Worm (Caenorhabditis elegans) whole organism, L1 larva: ENCODE measurements around the gene eas-1.

ENCODE experiments used
- C04F5.9 ChIP-seq: sonication (generic microtip); optimal IDR thresholded peaks from 2 replicates; lab custom pipeline; 2016; ENCODE audit warnings: missing genetic modification characterization, missing compliant biosample characterization
- C16A3.4 ChIP-seq: fragments of 150-350 bp; optimal IDR thresholded peaks from 2 replicates; lab custom pipeline; 2014; ENCODE audit warnings: missing biosample characterization, missing genetic modification characterization
- C34B4.2 ChIP-seq: sonication (generic microtip); optimal IDR thresholded peaks from 2 replicates; lab custom pipeline; 2017; ENCODE audit warnings: mild to moderate bottlenecking, missing genetic modification characterization, missing compliant biosample characterization
- alr-1 ChIP-seq: fragments of 200-800 bp; sonication (Bioruptor generic); optimal IDR thresholded peaks from 2 replicates; lab custom pipeline; 2018; ENCODE audit warnings: borderline replicate concordance, mild to moderate bottlenecking, missing genetic modification characterization, missing compliant biosample characterization
- blmp-1 ChIP-seq: fragments of 150-350 bp; optimal IDR thresholded peaks from 2 replicates; lab custom pipeline; 2014; ENCODE audit warnings: missing biosample characterization, missing genetic modification characterization
- ceh-8 ChIP-seq: fragments of 200-800 bp; sonication (Bioruptor generic); optimal IDR thresholded peaks from 2 replicates; lab custom pipeline; 2018; ENCODE audit warnings: mild to moderate bottlenecking, missing genetic modification characterization, moderate library complexity, missing compliant biosample characterization
- ceh-82 ChIP-seq, 3 experiments: fragments of 150-350 bp in 1 of 3; sonication (generic microtip) in 2 of 3; optimal IDR thresholded peaks; 2 replicates each; lab custom pipeline; 2014 to 2017; ENCODE audit warnings: missing biosample characterization in 3 of 3, missing genetic modification characterization in 3 of 3
- ceh-88 ChIP-seq: fragments of 200-800 bp; sonication (Bioruptor generic); IDR thresholded peaks from 2 replicates; pipeline ENCODE4 v1.3.6; 2022; ENCODE audit warnings: missing genetic modification characterization, missing compliant biosample characterization
- ceh-90 ChIP-seq: sonication (generic microtip); optimal IDR thresholded peaks from 2 replicates; lab custom pipeline; 2016; ENCODE audit warnings: missing genetic modification characterization, missing compliant biosample characterization
- efl-1 ChIP-seq, 4 experiments: fragments of 150-350 bp; optimal IDR thresholded peaks in 3 of 4; peaks in 1 of 4; 1 replicate in 1 of 4; 2 replicates in 3 of 4; lab custom pipeline; 2014; ENCODE audit warnings: missing biosample characterization in 2 of 4, missing genetic modification characterization in 2 of 4, missing genetic modification reagents in 2 of 4
- efl-3 ChIP-seq: fragments of 200-800 bp; sonication (Bioruptor generic); optimal IDR thresholded peaks from 2 replicates; lab custom pipeline; 2018; ENCODE audit warnings: mild to moderate bottlenecking, missing genetic modification characterization, missing compliant biosample characterization
- egl-13 ChIP-seq: sonication (generic microtip); optimal IDR thresholded peaks from 2 replicates; lab custom pipeline; 2016; ENCODE audit warnings: missing genotype, missing genetic modification reagents, missing genetic modification characterization, missing compliant biosample characterization
- egl-27 ChIP-seq, 2 experiments: fragments of 150-350 bp in 1 of 2; sonication (generic microtip); optimal IDR thresholded peaks; 3 replicates each; lab custom pipeline; 2017 to 2018; ENCODE audit warnings: missing biosample characterization in 2 of 2, missing genetic modification characterization in 2 of 2, missing genetic modification reagents in 2 of 2
- elt-2 ChIP-seq: sonication (generic microtip); optimal IDR thresholded peaks from 2 replicates; lab custom pipeline; 2016; ENCODE audit warnings: missing genetic modification characterization, mild to moderate bottlenecking, inconsistent platforms, missing compliant biosample characterization, missing genetic modification reagents
- elt-3 ChIP-seq, 6 experiments: fragments of 150-350 bp in 1 of 6; sonication (generic microtip); optimal IDR thresholded peaks; 2 replicates each; lab custom pipeline; 2017 to 2018; ENCODE audit warnings: missing biosample characterization in 6 of 6, missing genetic modification characterization in 6 of 6, inconsistent platforms in 1 of 6
- fkh-10 ChIP-seq: sonication (generic microtip); optimal IDR thresholded peaks from 2 replicates; lab custom pipeline; 2017; ENCODE audit warnings: missing biosample characterization, missing genetic modification reagents, missing genetic modification characterization
- fkh-8 ChIP-seq: sonication (generic microtip); optimal IDR thresholded peaks from 2 replicates; lab custom pipeline; 2016; ENCODE audit warnings: mild to moderate bottlenecking, missing genetic modification characterization, missing compliant biosample characterization
- grh-1 ChIP-seq: fragments of 200-800 bp; sonication (Bioruptor generic); IDR thresholded peaks from 2 replicates; pipeline ENCODE4 v1.3.6; 2022; ENCODE audit warnings: missing genetic modification reagents, missing genetic modification characterization, missing compliant biosample characterization
- hlh-4 ChIP-seq: sonication (generic microtip); optimal IDR thresholded peaks from 2 replicates; lab custom pipeline; 2016; ENCODE audit warnings: mild to moderate bottlenecking, missing genetic modification characterization, missing compliant biosample characterization
- isw-1 ChIP-seq: fragments of 200-800 bp; sonication (Bioruptor generic); IDR thresholded peaks from 2 replicates; pipeline ENCODE4 v1.3.6; 2022; ENCODE audit warnings: missing genetic modification characterization, missing compliant biosample characterization
- jun-1 ChIP-seq: fragments of 150-350 bp; optimal IDR thresholded peaks from 2 replicates; lab custom pipeline; 2014; ENCODE audit warnings: missing biosample characterization, missing genetic modification reagents, missing genetic modification characterization
- lin-14 ChIP-seq: fragments of 200-800 bp; sonication (Bioruptor generic); optimal IDR thresholded peaks from 2 replicates; lab custom pipeline; 2018; ENCODE audit warnings: mild to moderate bottlenecking, missing genetic modification characterization, moderate library complexity, missing compliant biosample characterization
- lin-15B ChIP-seq: fragments of 150-350 bp; sonication (generic microtip); optimal IDR thresholded peaks from 3 replicates; lab custom pipeline; 2014; ENCODE audit warnings: missing biosample characterization, missing genetic modification characterization
- lsy-2 ChIP-seq, 2 experiments: fragments of 150-350 bp; optimal IDR thresholded peaks; 2 replicates each; lab custom pipeline; 2014; ENCODE audit warnings: missing biosample characterization in 2 of 2, missing genetic modification characterization in 2 of 2
- mab-9 ChIP-seq: fragments of 200-800 bp; sonication (Bioruptor generic); IDR thresholded peaks from 2 replicates; pipeline ENCODE4 v1.3.6; 2022; ENCODE audit warnings: missing genetic modification reagents, missing genetic modification characterization, missing compliant biosample characterization
- mdl-1 ChIP-seq, 2 experiments: fragments of 150-350 bp; optimal IDR thresholded peaks; 2 replicates each; lab custom pipeline; 2014 to 2017; ENCODE audit warnings: missing biosample characterization in 2 of 2, missing genetic modification characterization in 2 of 2, inconsistent platforms in 1 of 2
- mef-2 ChIP-seq: fragments of 150-350 bp; optimal IDR thresholded peaks from 2 replicates; lab custom pipeline; 2014; ENCODE audit warnings: missing biosample characterization, missing genetic modification characterization
- nhr-237 ChIP-seq: fragments of 150-350 bp; optimal IDR thresholded peaks from 2 replicates; lab custom pipeline; 2014; ENCODE audit warnings: missing biosample characterization, missing genetic modification characterization
- nhr-28 ChIP-seq: fragments of 150-350 bp; optimal IDR thresholded peaks from 2 replicates; lab custom pipeline; 2014; ENCODE audit warnings: missing biosample characterization, missing genetic modification characterization
- nhr-47 ChIP-seq: sonication (generic microtip); optimal IDR thresholded peaks from 2 replicates; lab custom pipeline; 2016; ENCODE audit warnings: mild to moderate bottlenecking, missing genetic modification characterization, moderate library complexity, missing compliant biosample characterization
- nhr-71 ChIP-seq: sonication (generic microtip); optimal IDR thresholded peaks from 2 replicates; lab custom pipeline; 2016; ENCODE audit warnings: mild to moderate bottlenecking, missing genetic modification characterization, moderate library complexity, missing compliant biosample characterization
- nhr-77 ChIP-seq: fragments of 150-350 bp; optimal IDR thresholded peaks from 2 replicates; lab custom pipeline; 2014; ENCODE audit warnings: missing biosample characterization, missing genetic modification characterization
- nhr-90 ChIP-seq: sonication (generic microtip); optimal IDR thresholded peaks from 2 replicates; lab custom pipeline; 2016; ENCODE audit warnings: mild to moderate bottlenecking, missing genetic modification characterization, missing compliant biosample characterization; ENCODE audit not compliant: poor library complexity
- pag-3 ChIP-seq: sonication (generic microtip); optimal IDR thresholded peaks from 2 replicates; lab custom pipeline; 2017; ENCODE audit warnings: missing genetic modification characterization, mild to moderate bottlenecking, missing compliant biosample characterization, antibody characterized with exemption, borderline replicate concordance; ENCODE audit not compliant: insufficient read depth
- pax-3 ChIP-seq: fragments of 200-800 bp; sonication (Bioruptor generic); optimal IDR thresholded peaks from 2 replicates; lab custom pipeline; 2018; ENCODE audit warnings: mild to moderate bottlenecking, missing genetic modification characterization, moderate library complexity, missing compliant biosample characterization
- pqm-1 ChIP-seq: sonication (generic microtip); optimal IDR thresholded peaks from 3 replicates; lab custom pipeline; 2017; ENCODE audit warnings: missing biosample characterization, missing genetic modification characterization
- skn-1 ChIP-seq: fragments of 150-350 bp; optimal IDR thresholded peaks from 2 replicates; lab custom pipeline; 2014; ENCODE audit warnings: missing biosample characterization, missing genetic modification characterization
- snu-23 ChIP-seq: sonication (generic microtip); optimal IDR thresholded peaks from 2 replicates; lab custom pipeline; 2016; ENCODE audit warnings: missing genetic modification characterization, missing compliant biosample characterization
- sup-37 ChIP-seq: fragments of 200-800 bp; sonication (Bioruptor generic); optimal IDR thresholded peaks from 2 replicates; lab custom pipeline; 2018; ENCODE audit warnings: mild to moderate bottlenecking, missing genetic modification characterization, missing compliant biosample characterization
- swsn-7 ChIP-seq: sonication (generic microtip); optimal IDR thresholded peaks from 2 replicates; lab custom pipeline; 2016; ENCODE audit warnings: missing genetic modification characterization, missing compliant biosample characterization
- tbx-2 ChIP-seq: sonication (generic microtip); optimal IDR thresholded peaks from 2 replicates; lab custom pipeline; 2016; ENCODE audit warnings: missing genetic modification characterization, missing compliant biosample characterization
- unc-130 ChIP-seq: fragments of 150-350 bp; optimal IDR thresholded peaks from 2 replicates; lab custom pipeline; 2017; ENCODE audit warnings: missing biosample characterization, missing genetic modification characterization, inconsistent platforms
- unc-30 ChIP-seq: sonication (generic microtip); optimal IDR thresholded peaks from 2 replicates; lab custom pipeline; 2017; ENCODE audit warnings: missing biosample characterization, missing genetic modification characterization
- unc-86 ChIP-seq: sonication (generic microtip); optimal IDR thresholded peaks from 2 replicates; lab custom pipeline; 2016; ENCODE audit warnings: missing genetic modification characterization, missing compliant biosample characterization
- unc-98 ChIP-seq: fragments of 200-800 bp; sonication (Bioruptor generic); IDR thresholded peaks from 2 replicates; pipeline ENCODE4 v1.3.6; 2022; ENCODE audit warnings: missing genetic modification characterization, missing compliant biosample characterization
- vab-15 ChIP-seq: sonication (generic microtip); optimal IDR thresholded peaks from 2 replicates; lab custom pipeline; 2017; ENCODE audit warnings: missing genotype, mild to moderate bottlenecking, missing genetic modification characterization, missing compliant biosample characterization
- xbp-1 ChIP-seq: sonication (generic microtip); optimal IDR thresholded peaks from 2 replicates; lab custom pipeline; 2016; ENCODE audit warnings: missing genetic modification characterization, missing compliant biosample characterization

Gene eas-1

ce11 chrII:4698266-4698771 lies 41.9 kb upstream of the eas-1 start, which contains the start of the genes rpn-5 and scc-1 (continued):
- no peak for TF ChIP-seq efl-3 (GFP tag; lab: Kevin White, UChicago)
- TF ChIP-seq ceh-8 (GFP tag; lab: Kevin White, UChicago): peak; percentile 45
- TF ChIP-seq xbp-1 (tag; lab: Kevin White, UChicago): peak; percentile 66
- no peak for TF ChIP-seq pqm-1 (tag; lab: Kevin White, UChicago)
- TF ChIP-seq lin-15B (tag; lab: Kevin White, UChicago): peak; percentile 66
- no peak for TF ChIP-seq egl-27 (tag; optimal IDR thresholded peaks at IDR 0.05; lab: Kevin White, UChicago)
- no peak for TF ChIP-seq fkh-10 (GFP tag; lab: Kevin White, UChicago)
- TF ChIP-seq mef-2 (tag; lab: Kevin White, UChicago): no peak
- TF ChIP-seq sup-37 (GFP tag; lab: Kevin White, UChicago): no peak
- TF ChIP-seq swsn-7 (tag; lab: Kevin White, UChicago): peak; percentile 66
- no peak for TF ChIP-seq pag-3
- peak; percentile 22; the same call in 1 of the 2 replicates for TF ChIP-seq ceh-88 (GFP tag; lab: Robert Waterston, UW)
- TF ChIP-seq alr-1 (tag; lab: Kevin White, UChicago): no peak
- TF ChIP-seq unc-86 (tag; lab: Kevin White, UChicago): peak; percentile 45
- no peak for TF ChIP-seq unc-30 (tag; lab: Kevin White, UChicago)
- TF ChIP-seq ceh-82 (tag; optimal IDR thresholded peaks at IDR 0.05; lab: Kevin White, UChicago): peak in 2 of 3 experiments; percentile 59 to 81
- TF ChIP-seq nhr-71 (tag; lab: Kevin White, UChicago): peak; percentile 81
- peak; percentile 39 for TF ChIP-seq ceh-90 (tag; lab: Kevin White, UChicago)
- peak; percentile 84 for TF ChIP-seq unc-130 (tag; lab: Kevin White, UChicago)
- TF ChIP-seq fkh-8 (tag; lab: Kevin White, UChicago): peak; percentile 12
- peak; percentile 67 for TF ChIP-seq tbx-2 (tag; lab: Kevin White, UChicago)
- TF ChIP-seq nhr-90 (tag; lab: Kevin White, UChicago): peak; percentile 58
- TF ChIP-seq nhr-28: no peak
- peak; percentile 93 to 96 for TF ChIP-seq efl-1 (optimal IDR thresholded peaks at IDR 0.05; lab: Kevin White, UChicago)
- peak; percentile 94 to 99 for TF ChIP-seq efl-1 (GFP tag; optimal IDR thresholded peaks at IDR 0.05 in 1 of 2; lab: Kevin White, UChicago)
- TF ChIP-seq C34B4.2 (tag; lab: Kevin White, UChicago): no peak
- TF ChIP-seq hlh-4 (tag; lab: Kevin White, UChicago): no peak
- peak; percentile 77 for TF ChIP-seq isw-1 (GFP tag; lab: Robert Waterston, UW)
- TF ChIP-seq vab-15 (tag; lab: Kevin White, UChicago): peak; percentile 62

ce11 chrII:4701482-4702119 lies 38.6 kb upstream of the eas-1 start, which contains the start of gene unc-85:
unc-85 (plus strand) TSS chrII:4702069.
- TF ChIP-seq mdl-1 (tag; optimal IDR thresholded peaks at IDR 0.05; lab: Kevin White, UChicago): peak in 1 of 2 experiments; percentile 8
- peak in 1 of 6 experiments; percentile 18 for TF ChIP-seq elt-3 (tag; optimal IDR thresholded peaks at IDR 0.05; lab: Kevin White, UChicago)
- peak; percentile 82 for TF ChIP-seq nhr-47 (tag; lab: Kevin White, UChicago)
- TF ChIP-seq isw-1 (GFP tag; lab: Robert Waterston, UW): peak; percentile 88
- TF ChIP-seq nhr-90 (tag; lab: Kevin White, UChicago): peak; percentile 77
- TF ChIP-seq C16A3.4 (tag; lab: Kevin White, UChicago): peak; percentile 63
- peak; percentile 84 for TF ChIP-seq grh-1
- TF ChIP-seq vab-15 (tag; lab: Kevin White, UChicago): peak; percentile 8
- TF ChIP-seq jun-1 (tag; lab: Kevin White, UChicago): peak; percentile 52
- peak; percentile 36 for TF ChIP-seq pax-3
- peak; percentile 45 for TF ChIP-seq skn-1 (tag; lab: Kevin White, UChicago)
- TF ChIP-seq egl-13 (tag; lab: Kevin White, UChicago): peak; percentile 52
- peak; percentile 60 for TF ChIP-seq elt-2 (tag; lab: Kevin White, UChicago)
- TF ChIP-seq lin-14 (GFP tag; lab: Kevin White, UChicago): peak; percentile 83
- peak; percentile 22 for TF ChIP-seq nhr-77
- TF ChIP-seq lsy-2 (tag; optimal IDR thresholded peaks at IDR 0.05; lab: Kevin White, UChicago): peak; percentile 72 to 88
- peak; percentile 77 for TF ChIP-seq ceh-88 (GFP tag; lab: Robert Waterston, UW)
- peak; percentile 73 for TF ChIP-seq swsn-7 (tag; lab: Kevin White, UChicago)
- peak; percentile 58; the same call in 1 of the 2 replicates for TF ChIP-seq unc-98 (GFP tag; lab: Robert Waterston, UW)
- TF ChIP-seq blmp-1: peak; percentile 20
- TF ChIP-seq mab-9 (GFP tag; lab: Robert Waterston, UW): peak; percentile 69
- TF ChIP-seq ceh-82 (tag; optimal IDR thresholded peaks at IDR 0.05; lab: Kevin White, UChicago): peak in 2 of 3 experiments; percentile 24 to 65
- TF ChIP-seq nhr-71 (tag; lab: Kevin White, UChicago): peak; percentile 87
- TF ChIP-seq ceh-8 (GFP tag; lab: Kevin White, UChicago): peak; percentile 19
- peak; percentile 28 for TF ChIP-seq C04F5.9 (tag; lab: Kevin White, UChicago)
- peak; percentile 76 for TF ChIP-seq snu-23 (GFP tag; lab: Kevin White, UChicago)
- peak; percentile 3 for TF ChIP-seq nhr-237 (tag; lab: Kevin White, UChicago)
- peak; percentile 61 for TF ChIP-seq xbp-1 (tag; lab: Kevin White, UChicago)
